Fruit fly (Drosophila melanogaster) ovary, adult (tissue): Measurements from ENCODE around the gene Crk.

Experiments used
- CG17801 ChIP-seq: fragments of 200-800 bp; optimal IDR thresholded peaks from 2 replicates; lab custom pipeline; 2019; ENCODE audit warnings: missing biosample characterization, mild to moderate bottlenecking, missing genetic modification characterization, moderate library complexity; ENCODE audit not compliant: partially characterized antibody

Crk gene

DNA sequence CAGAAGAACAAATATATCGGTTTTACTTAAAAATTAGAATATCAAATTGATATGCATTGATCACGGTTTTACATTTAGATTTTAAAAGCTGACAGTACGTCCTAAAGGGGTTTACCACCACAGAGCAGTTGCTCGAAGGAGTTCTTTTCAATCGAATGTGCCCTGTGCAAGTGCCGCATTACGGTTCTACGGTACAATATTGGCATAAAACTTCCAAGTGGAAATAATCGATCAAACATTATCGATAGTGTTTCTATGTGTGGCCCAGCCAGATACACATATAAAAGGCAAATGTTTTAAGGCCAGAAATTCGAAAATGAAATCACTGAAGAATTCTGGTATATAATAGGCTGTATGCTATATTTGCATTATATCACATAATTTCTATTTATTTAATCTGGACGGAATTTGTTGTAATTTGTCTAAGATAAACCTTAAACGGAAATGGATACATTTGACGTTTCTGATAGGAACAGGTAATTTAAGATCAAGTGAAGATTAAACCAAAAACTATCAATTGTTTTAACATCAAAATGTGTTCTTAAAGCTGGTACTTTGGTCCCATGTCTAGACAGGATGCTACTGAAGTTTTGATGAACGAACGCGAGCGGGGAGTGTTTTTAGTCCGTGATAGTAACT, at the start of gene Crk:
Gene Crk, plus strand, starts transcription at position 214 of the 639 bp plus-strand sequence.
- TF ChIP-seq CG17801 (GFP tag; lab: Kevin White, UChicago) = no peak

- TF ChIP-seq CG17801 (GFP tag; lab: Kevin White, UChicago) = no peak
Observed at dm6 chr4:165159-165558, 44.9 kb upstream of the Crk start.

dm6 chr4:167515-167914, 42.5 kb upstream of the Crk start:
- TF ChIP-seq CG17801 (GFP tag; lab: Kevin White, UChicago) = no peak

DNA sequence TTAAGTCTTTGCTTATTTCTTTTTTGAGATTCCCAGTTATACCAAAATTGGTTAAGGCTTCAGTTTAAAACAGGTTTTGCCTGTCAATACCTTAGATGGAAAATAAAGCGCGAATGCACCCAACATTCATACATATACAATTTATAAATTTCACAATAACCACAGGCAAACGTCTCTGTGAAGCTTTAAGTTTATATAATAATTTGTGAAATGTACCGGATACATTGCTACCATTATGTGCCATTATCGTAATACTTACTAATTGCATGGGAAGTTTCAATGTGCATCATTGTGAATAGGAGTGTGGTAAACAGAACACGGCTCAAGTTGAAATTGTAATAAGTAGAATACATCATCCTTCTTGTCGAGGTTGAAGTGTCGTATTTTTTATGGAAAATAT, 35.5 kb upstream of the Crk start:
- TF ChIP-seq CG17801 (GFP tag; lab: Kevin White, UChicago) = no peak

DNA sequence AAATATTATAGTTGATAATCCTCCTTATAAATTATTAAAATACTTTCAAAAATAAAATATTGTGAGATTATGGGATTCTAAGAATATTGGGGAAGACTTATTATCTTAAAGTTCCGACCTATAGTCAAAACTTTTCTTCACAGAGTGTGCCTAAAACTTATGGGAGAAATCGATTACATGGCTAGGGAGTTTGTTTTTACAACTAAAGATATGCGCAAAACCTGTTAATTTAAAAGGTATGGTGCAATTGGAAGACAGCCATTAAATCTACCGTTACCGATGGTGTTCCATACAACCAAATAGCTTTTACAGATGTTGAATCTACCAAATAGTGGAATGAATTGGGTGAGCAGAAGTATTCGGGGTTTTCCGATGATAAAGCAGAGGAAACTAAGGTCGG, 34.8 kb upstream of the Crk start, which contains the start of gene CG33978:
Gene CG33978, minus strand, starts transcription at position 395 of the 400 bp plus-strand sequence.
- TF ChIP-seq CG17801 (GFP tag; lab: Kevin White, UChicago) = no peak

DNA sequence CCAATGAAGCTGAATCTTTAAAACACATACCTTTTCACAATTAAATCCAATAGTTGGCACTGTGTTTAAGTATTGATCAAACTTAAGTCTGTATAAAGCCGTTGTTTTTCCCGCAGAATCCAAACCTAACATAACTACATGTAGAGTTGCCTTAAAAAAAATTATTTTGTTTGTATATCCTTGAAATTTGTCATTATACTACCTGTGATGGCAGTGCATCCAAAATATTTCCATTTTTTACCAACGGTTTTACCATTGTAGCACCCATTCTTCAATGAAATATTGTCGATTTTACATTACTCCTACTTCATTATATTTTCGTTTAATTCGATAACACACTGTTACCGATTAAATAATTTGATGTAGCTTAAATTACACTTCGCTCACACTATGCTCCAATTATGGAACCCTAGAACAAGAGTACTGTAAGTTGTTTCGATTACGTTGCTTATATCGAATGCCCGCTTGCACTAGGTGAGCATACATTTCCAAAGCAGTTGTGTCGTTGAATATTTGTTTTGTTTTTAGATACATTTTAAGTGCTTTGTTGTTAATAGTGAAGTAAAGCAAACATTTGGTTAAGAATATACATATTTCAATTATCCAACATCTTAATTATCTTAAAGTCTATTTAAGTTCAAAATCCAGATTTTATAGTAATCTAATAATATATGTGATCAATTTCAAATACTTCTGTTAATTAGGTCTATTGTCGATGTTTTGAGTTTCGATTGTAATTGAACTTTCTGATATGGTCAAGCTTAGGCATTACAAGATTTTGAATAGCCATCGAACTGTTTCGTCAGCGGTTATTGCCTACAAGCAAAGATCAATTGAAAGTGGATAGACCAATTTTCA, 30.7 kb upstream of the Crk start, which contains the start of gene Arl4:
Gene Arl4, minus strand, starts transcription at position 328 of the 858 bp plus-strand sequence.
- TF ChIP-seq CG17801 (GFP tag; lab: Kevin White, UChicago) = peak; percentile 3

dm6 chr4:179920-180261, 30.1 kb upstream of the Crk start:
- TF ChIP-seq CG17801 (GFP tag; lab: Kevin White, UChicago) = no peak

DNA sequence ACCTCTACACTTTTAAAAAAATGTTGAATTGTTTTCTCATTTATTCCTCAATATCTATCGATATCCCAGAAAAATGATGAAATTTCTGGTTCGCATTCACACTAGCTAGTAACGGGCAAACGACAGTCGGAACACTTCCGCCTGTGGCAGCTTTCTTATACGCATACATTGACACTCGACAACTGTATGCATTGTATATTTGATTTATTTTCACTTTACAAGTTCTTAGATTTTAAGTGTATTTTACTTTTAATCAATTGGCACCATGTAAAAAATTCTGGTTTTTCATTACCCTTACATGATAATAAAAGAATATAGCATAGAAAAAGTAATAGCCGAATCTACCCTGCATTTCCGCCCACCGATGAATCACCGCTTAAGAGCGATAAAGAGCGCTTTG, 29.2 kb upstream of the Crk start:
- no peak for TF ChIP-seq CG17801 (GFP tag; lab: Kevin White, UChicago)

DNA sequence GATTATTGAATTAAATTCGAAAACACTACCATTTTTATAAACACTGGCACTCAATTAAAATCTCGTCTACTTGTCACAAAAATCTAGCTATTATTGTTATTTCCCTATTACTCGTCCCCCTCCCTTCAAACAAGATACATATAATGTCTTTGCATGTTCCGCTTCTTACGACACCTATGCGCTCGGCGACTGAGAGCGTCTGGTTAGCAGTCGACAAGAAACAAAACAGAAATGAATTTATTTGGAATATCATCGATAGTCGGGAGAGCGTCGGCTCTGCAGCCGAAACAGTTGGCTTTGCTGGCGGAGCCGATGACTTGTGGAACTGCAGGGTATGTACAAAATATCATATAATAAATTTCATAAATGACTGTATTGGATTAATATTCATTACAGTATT, 28.4 kb upstream of the Crk start:
- TF ChIP-seq CG17801 (GFP tag; lab: Kevin White, UChicago) = no peak

dm6 chr4:183681-184080, 26.3 kb upstream of the Crk start:
- no peak for TF ChIP-seq CG17801 (GFP tag; lab: Kevin White, UChicago)

dm6 chr4:192540-192939, 17.5 kb upstream of the Crk start:
- TF ChIP-seq CG17801 (GFP tag; lab: Kevin White, UChicago) = no peak

dm6 chr4:193386-194334, 16.4 kb upstream of the Crk start, which contains the start of gene Abcd1:
Abcd1 (minus strand) TSS chr4:193829.
- peak; percentile 47 for TF ChIP-seq CG17801 (GFP tag; lab: Kevin White, UChicago)

- peak; percentile 22 for TF ChIP-seq CG17801 (GFP tag; lab: Kevin White, UChicago)
Observed at dm6 chr4:205671-206252, 4.3 kb upstream of the Crk start, which contains the start of gene CG31998. CG31998 (minus strand) TSS chr4:205945.

DNA sequence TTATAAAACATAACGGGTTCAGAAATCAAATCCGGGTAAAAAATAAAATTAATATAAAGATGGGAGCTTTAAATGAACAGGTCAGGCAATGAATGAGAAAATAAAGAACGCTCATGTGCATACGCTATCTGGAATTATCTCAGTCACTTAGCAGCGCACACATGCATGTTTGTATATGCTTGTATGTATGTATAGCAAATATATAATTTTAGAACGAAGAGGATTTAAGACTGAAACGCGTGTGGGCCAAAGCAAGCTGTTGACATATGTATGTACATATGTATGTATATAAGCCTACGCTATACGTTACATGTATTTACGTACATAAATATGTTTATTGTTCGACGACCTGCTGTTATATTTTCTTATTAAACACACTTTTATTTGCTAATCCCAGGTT, 15.8 kb downstream of the Crk start:
- TF ChIP-seq CG17801 (GFP tag; lab: Kevin White, UChicago) = no peak
